Worm (Caenorhabditis elegans) whole organism, midembryonic: ENCODE data around the gene Y54H5A.2.

Experiments
- T22C8.4 ChIP-seq: fragments of 200-800 bp; sonication (Bioruptor generic); IDR thresholded peaks from 2 replicates; pipeline ENCODE4 v1.3.6; 2022; ENCODE audit warnings: missing genetic modification characterization, missing compliant biosample characterization
- cog-1 ChIP-seq: sonication (generic microtip); optimal IDR thresholded peaks from 2 replicates; lab custom pipeline; 2016; ENCODE audit warnings: missing genetic modification characterization, missing compliant biosample characterization
- flt-1 ChIP-seq: fragments of 200-800 bp; sonication (Bioruptor generic); IDR thresholded peaks from 2 replicates; pipeline ENCODE4 v1.3.6; 2022; ENCODE audit warnings: missing genetic modification characterization, missing compliant biosample characterization
- klf-2 ChIP-seq: fragments of 200-800 bp; sonication (Bioruptor generic); conservative IDR thresholded peaks from 2 replicates; pipeline ENCODE4 v1.3.6; 2022; ENCODE audit warnings: missing genetic modification reagents, missing genetic modification characterization, missing compliant biosample characterization
- med-1 ChIP-seq: sonication (generic microtip); optimal IDR thresholded peaks from 2 replicates; lab custom pipeline; 2017; ENCODE audit warnings: missing genetic modification characterization, mild to moderate bottlenecking, missing compliant biosample characterization, antibody characterized with exemption, missing genetic modification reagents; ENCODE audit not compliant: insufficient read depth
- ref-1 ChIP-seq: fragments of 200-800 bp; sonication (Bioruptor generic); conservative IDR thresholded peaks from 2 replicates; pipeline ENCODE4 v1.3.6; 2022; ENCODE audit warnings: missing genetic modification reagents, missing genetic modification characterization, missing compliant biosample characterization
- tab-1 ChIP-seq: fragments of 200-800 bp; sonication (Bioruptor generic); IDR thresholded peaks from 2 replicates; pipeline ENCODE4 v1.3.6; 2022; ENCODE audit warnings: missing genetic modification characterization, missing compliant biosample characterization
- ztf-23 ChIP-seq: fragments of 200-800 bp; sonication (Bioruptor generic); IDR thresholded peaks from 2 replicates; pipeline ENCODE4 v1.3.6; 2022; ENCODE audit warnings: missing genetic modification reagents, missing genetic modification characterization, missing compliant biosample characterization
- ztf-29 ChIP-seq: fragments of 200-800 bp; sonication (Bioruptor generic); IDR thresholded peaks from 2 replicates; pipeline ENCODE4 v1.3.6; 2022; ENCODE audit warnings: missing genetic modification reagents, missing genetic modification characterization, missing compliant biosample characterization

Gene Y54H5A.2

ce11 chrIII:5137685-5138084 lies 11.7 kb downstream of the Y54H5A.2 start:
- TF ChIP-seq ref-1 (no peak), cog-1 (tag; lab: Kevin White, UChicago) (no peak), med-1 (GFP tag; lab: Kevin White, UChicago) (no peak), tab-1 (no peak), T22C8.4 (no peak), flt-1 (GFP tag; lab: Robert Waterston, UW) (no peak), klf-2 (no peak), ztf-29 (GFP tag; lab: Robert Waterston, UW) (no peak), ztf-23 (GFP tag; lab: Robert Waterston, UW) (no peak)

- TF ChIP-seq tab-1 (no peak), ref-1 (no peak), med-1 (GFP tag; lab: Kevin White, UChicago) (no peak), cog-1 (tag; lab: Kevin White, UChicago) (no peak), ztf-23 (GFP tag; lab: Robert Waterston, UW) (no peak), klf-2 (no peak), flt-1 (GFP tag; lab: Robert Waterston, UW) (no peak), T22C8.4 (no peak), ztf-29 (GFP tag; lab: Robert Waterston, UW) (no peak)
Measured at ce11 chrIII:5137099-5137498, 12.3 kb downstream of the Y54H5A.2 start.

- TF ChIP-seq flt-1 (GFP tag; lab: Robert Waterston, UW), result no peak
- no peak for TF ChIP-seq med-1 (GFP tag; lab: Kevin White, UChicago)
- TF ChIP-seq ztf-29 (GFP tag; lab: Robert Waterston, UW), result no peak
- TF ChIP-seq ref-1, result no peak
- no peak for TF ChIP-seq tab-1
- no peak for TF ChIP-seq cog-1 (tag; lab: Kevin White, UChicago)
- no peak for TF ChIP-seq klf-2
- no peak for TF ChIP-seq T22C8.4
- TF ChIP-seq ztf-23 (GFP tag; lab: Robert Waterston, UW), result no peak
Measured at ce11 chrIII:5136033-5136597, 13.3 kb downstream of the Y54H5A.2 start, which contains the start of gene tbx-2. tbx-2 (minus strand) TSS chrIII:5136296.

ce11 chrIII:5134506-5134905 lies 14.9 kb downstream of the Y54H5A.2 start:
- TF ChIP-seq tab-1 (no peak), ztf-29 (GFP tag; lab: Robert Waterston, UW) (no peak), flt-1 (GFP tag; lab: Robert Waterston, UW) (no peak), ztf-23 (GFP tag; lab: Robert Waterston, UW) (no peak), T22C8.4 (no peak), klf-2 (no peak), med-1 (GFP tag; lab: Kevin White, UChicago) (no peak), ref-1 (no peak), cog-1 (tag; lab: Kevin White, UChicago) (no peak)

ce11 chrIII:5130654-5131053 lies 18.7 kb downstream of the Y54H5A.2 start:
- TF ChIP-seq med-1 (GFP tag; lab: Kevin White, UChicago) (no peak), ref-1 (no peak), klf-2 (no peak)

- TF ChIP-seq klf-2 (no peak), cog-1 (tag; lab: Kevin White, UChicago) (no peak), ztf-23 (GFP tag; lab: Robert Waterston, UW) (no peak), tab-1 (no peak), ztf-29 (GFP tag; lab: Robert Waterston, UW) (no peak), ref-1 (no peak), flt-1 (GFP tag; lab: Robert Waterston, UW) (no peak), med-1 (GFP tag; lab: Kevin White, UChicago) (no peak), T22C8.4 (no peak)
Measured at ce11 chrIII:5129261-5129660, 20.1 kb downstream of the Y54H5A.2 start.

- TF ChIP-seq flt-1 (GFP tag; lab: Robert Waterston, UW) (no peak), tab-1 (no peak), cog-1 (tag; lab: Kevin White, UChicago) (no peak), klf-2 (no peak), T22C8.4 (no peak)
Measured at ce11 chrIII:5126988-5127387, 22.4 kb downstream of the Y54H5A.2 start.

ce11 chrIII:5125759-5126158 lies 23.6 kb downstream of the Y54H5A.2 start:
- TF ChIP-seq flt-1 (GFP tag; lab: Robert Waterston, UW), result no peak
- TF ChIP-seq ztf-23 (GFP tag; lab: Robert Waterston, UW), result no peak
- TF ChIP-seq ztf-29 (GFP tag; lab: Robert Waterston, UW), result no peak
- TF ChIP-seq med-1 (GFP tag; lab: Kevin White, UChicago), result no peak
- TF ChIP-seq T22C8.4, result no peak
- no peak for TF ChIP-seq klf-2
- TF ChIP-seq tab-1, result no peak
- no peak for TF ChIP-seq cog-1 (tag; lab: Kevin White, UChicago)
- TF ChIP-seq ref-1, result no peak

- no peak for TF ChIP-seq cog-1 (tag; lab: Kevin White, UChicago)
- no peak for TF ChIP-seq klf-2
- no peak for TF ChIP-seq tab-1
- no peak for TF ChIP-seq ref-1
- no peak for TF ChIP-seq med-1 (GFP tag; lab: Kevin White, UChicago)
- no peak for TF ChIP-seq T22C8.4
- TF ChIP-seq flt-1 (GFP tag; lab: Robert Waterston, UW), result no peak
Measured at ce11 chrIII:5124385-5124784, 25.0 kb downstream of the Y54H5A.2 start.

ce11 chrIII:5120593-5120992 lies 28.8 kb downstream of the Y54H5A.2 start:
- no peak for TF ChIP-seq ztf-29 (GFP tag; lab: Robert Waterston, UW)
- no peak for TF ChIP-seq klf-2
- TF ChIP-seq flt-1 (GFP tag; lab: Robert Waterston, UW), result no peak
- TF ChIP-seq med-1 (GFP tag; lab: Kevin White, UChicago), result no peak
- TF ChIP-seq cog-1 (tag; lab: Kevin White, UChicago), result no peak
- TF ChIP-seq ref-1, result no peak
- TF ChIP-seq ztf-23 (GFP tag; lab: Robert Waterston, UW), result no peak
- TF ChIP-seq T22C8.4, result no peak
- TF ChIP-seq tab-1, result no peak
